Worm (Caenorhabditis elegans): Measurements from ENCODE around the gene C50H2.7.

ce11 chrV:9925647-9926046 is 3.1 kb downstream of the C50H2.7 start:
- TF ChIP-seq blmp-1 (tag; optimal IDR thresholded peaks at IDR 0.05) (no peak), nhr-237 (tag; optimal IDR thresholded peaks at IDR 0.05) (no peak)

Data from whole organism, mixed stage, embryonic.